Worm (Caenorhabditis elegans): ENCODE results near the gene Y4C6B.1.

The Y4C6B.1 gene

ce11 chrIV:5370914-5371313 lies 16.6 kb downstream of the Y4C6B.1 start:
- TF ChIP-seq mes-2 (tag; optimal IDR thresholded peaks at IDR 0.05; ENCODE audit: poor library complexity, severe bottlenecking) (peak; percentile 46), zfp-3 (GFP tag; conservative IDR thresholded peaks at IDR 0.05) (no peak), dmd-8 (GFP tag; IDR thresholded peaks at IDR 0.05) (no peak), dpl-1 (GFP tag; optimal IDR thresholded peaks at IDR 0.05) (peak; percentile 33), Y5F2A.4 (GFP tag; optimal IDR thresholded peaks at IDR 0.05) (no peak), snpc-1.2 (GFP tag; IDR thresholded peaks at IDR 0.05) (peak; percentile 49; the same call in 1 of the 2 replicates), F44E2.7 (GFP tag; IDR thresholded peaks at IDR 0.05) (0 out of 2 replicates have a peak, but pooled peaks have one; percentile 15), lin-39 (tag; optimal IDR thresholded peaks at IDR 0.05) (no peak), dve-1 (tag; optimal IDR thresholded peaks at IDR 0.05; ENCODE audit: insufficient read depth) (peak; percentile 47), nhr-6 (tag; optimal IDR thresholded peaks at IDR 0.05) (peak; percentile 25), duxl-1 (tag; optimal IDR thresholded peaks at IDR 0.05; ENCODE audit: poor library complexity) (no peak), unc-130 (GFP tag; optimal IDR thresholded peaks at IDR 0.05) (peak; percentile 2), aha-1 (tag) (peak; percentile 43), lsy-2 (tag; optimal IDR thresholded peaks at IDR 0.05) (peak in 1 of 2 experiments; percentile 58), hlh-11 (tag; optimal IDR thresholded peaks at IDR 0.05) (no peak), madf-9 (GFP tag; conservative IDR thresholded peaks at IDR 0.05) (0 out of 2 replicates have a peak, but pooled peaks have one; percentile 36), nhr-76 (tag; optimal IDR thresholded peaks at IDR 0.05) (no peak), lin-38 (GFP tag; IDR thresholded peaks at IDR 0.05) (peak; percentile 58), pha-4 (GFP tag; IDR thresholded peaks at IDR 0.05) (peak; percentile 53; the same call in 1 of the 2 replicates), pha-4 (tag; optimal IDR thresholded peaks at IDR 0.05) (no peak), mep-1 (tag; optimal IDR thresholded peaks at IDR 0.05) (peak; percentile 20)

- peak; percentile 14 for TF ChIP-seq nhr-77 (tag; optimal IDR thresholded peaks at IDR 0.05)
- no peak for TF ChIP-seq Y75B8A.6 (GFP tag; IDR thresholded peaks at IDR 0.05)
- TF ChIP-seq lsy-2 (tag; optimal IDR thresholded peaks at IDR 0.05): no peak
- no peak for TF ChIP-seq gei-8 (GFP tag; optimal IDR thresholded peaks at IDR 0.05)
- peak; percentile 5; the same call in 1 of the 2 replicates for TF ChIP-seq php-3 (GFP tag; IDR thresholded peaks at IDR 0.05)
- TF ChIP-seq mep-1 (tag; optimal IDR thresholded peaks at IDR 0.05): peak; percentile 44
- TF ChIP-seq dmd-9 (GFP tag; IDR thresholded peaks at IDR 0.05): no peak
- no peak for TF ChIP-seq lin-38 (GFP tag; IDR thresholded peaks at IDR 0.05)
- TF ChIP-seq mdl-1 (tag; optimal IDR thresholded peaks at IDR 0.05): no peak
- no peak for TF ChIP-seq Y48G9A.11 (GFP tag; IDR thresholded peaks at IDR 0.05)
- no peak for TF ChIP-seq zag-1 (tag; optimal IDR thresholded peaks at IDR 0.05)
- TF ChIP-seq nhr-41 (GFP tag; IDR thresholded peaks at IDR 0.05): no peak
- TF ChIP-seq lin-29 (GFP tag; IDR thresholded peaks at IDR 0.05): no peak
- no peak for TF ChIP-seq aly-2 (tag; optimal IDR thresholded peaks at IDR 0.05)
- no peak for TF ChIP-seq ceh-62 (tag; optimal IDR thresholded peaks at IDR 0.05)
- TF ChIP-seq F26F4.8 (GFP tag; conservative IDR thresholded peaks at IDR 0.05): no peak
- no peak for TF ChIP-seq tag-97 (GFP tag; IDR thresholded peaks at IDR 0.05)
- peak; percentile 37 for TF ChIP-seq dmd-6 (GFP tag; IDR thresholded peaks at IDR 0.05)
- peak; percentile 36 for TF ChIP-seq dve-1 (tag; optimal IDR thresholded peaks at IDR 0.05; ENCODE audit: insufficient read depth)
- peak in 1 of 2 experiments; percentile 51 for TF ChIP-seq unc-62 (GFP tag; optimal IDR thresholded peaks at IDR 0.05 in 1 of 2)
- no peak for TF ChIP-seq unc-62 (tag; optimal IDR thresholded peaks at IDR 0.05)
- no peak for TF ChIP-seq nhr-237 (tag; optimal IDR thresholded peaks at IDR 0.05)
- no peak for TF ChIP-seq unc-130 (GFP tag; optimal IDR thresholded peaks at IDR 0.05)
- peak; percentile 8 for TF ChIP-seq pqm-1 (tag; optimal IDR thresholded peaks at IDR 0.05)
- TF ChIP-seq Y105C5A.15 (GFP tag; IDR thresholded peaks at IDR 0.05): no peak
- no peak for TF ChIP-seq daf-16 (GFP tag; optimal IDR thresholded peaks at IDR 0.05)
- peak; percentile 61 for TF ChIP-seq daf-16 (tag; optimal IDR thresholded peaks at IDR 0.05)
- TF ChIP-seq F10B5.3 (tag; optimal IDR thresholded peaks at IDR 0.05): no peak
- no peak for TF ChIP-seq lim-7 (GFP tag; IDR thresholded peaks at IDR 0.05)
- TF ChIP-seq lin-15B (tag; optimal IDR thresholded peaks at IDR 0.05): no peak
- no peak for TF ChIP-seq nhr-11 (tag; optimal IDR thresholded peaks at IDR 0.05)
Observed at ce11 chrIV:5374321-5374720, 20.0 kb downstream of the Y4C6B.1 start.
